Worm (Caenorhabditis elegans): ENCODE results near the gene clec-266.

DNA sequence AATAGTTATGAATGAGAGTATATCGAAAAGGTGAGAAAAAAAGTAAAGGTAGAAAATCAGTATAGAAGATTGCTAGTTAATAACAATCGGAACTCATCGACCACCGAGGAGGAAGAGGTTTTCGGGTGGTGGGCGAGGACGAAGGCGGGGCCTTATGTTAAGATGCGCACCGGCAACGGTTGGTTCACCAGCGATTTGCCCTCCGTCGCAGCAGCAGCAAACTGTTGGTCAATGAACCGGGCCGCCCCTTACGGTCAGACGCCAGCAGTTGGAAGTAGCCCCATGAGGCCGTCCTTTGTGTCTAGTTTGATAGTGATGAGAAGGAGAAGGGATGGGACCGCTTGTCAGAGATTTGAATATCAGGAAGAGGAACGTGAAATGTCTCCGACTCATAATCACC, 46.2 kb upstream of the clec-266 start, which contains the start of gene nhr-137:
- TF ChIP-seq W03F9.2 (tag; optimal IDR thresholded peaks at IDR 0.05) (no peak), him-1 (tag; optimal IDR thresholded peaks at IDR 0.05) (no peak)
